Worm (Caenorhabditis elegans): ENCODE measurements around the gene F22H10.6.
A peak's percentile ranks its signal among the peaks of the same experiment; 100 is the strongest.

DNA sequence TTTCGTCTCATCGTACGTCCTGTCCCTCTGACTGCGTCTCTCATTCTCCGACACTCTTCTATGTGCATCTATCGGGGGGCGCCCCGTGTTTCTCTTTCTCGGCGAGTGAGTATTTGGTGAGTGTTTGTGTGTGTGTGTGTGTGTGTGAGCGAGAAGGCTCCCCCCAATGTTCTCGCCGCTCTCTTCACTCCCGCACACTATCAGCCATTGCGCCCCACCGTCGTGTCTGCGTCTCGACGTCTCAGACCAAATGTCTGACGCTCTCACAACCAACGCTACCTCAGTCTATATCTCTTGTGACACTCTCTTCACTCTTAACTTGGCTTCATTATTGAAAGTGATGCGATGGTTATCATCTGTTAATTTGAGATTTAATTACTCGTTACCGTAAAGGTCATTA lies 35.7 kb upstream of the F22H10.6 start:
- TF ChIP-seq nhr-12 (tag; optimal IDR thresholded peaks at IDR 0.05) = no peak
- peak; percentile 41 for TF ChIP-seq nhr-76 (tag; optimal IDR thresholded peaks at IDR 0.05)
- peak; percentile 66 for TF ChIP-seq ces-1 (GFP tag; optimal IDR thresholded peaks at IDR 0.05)
- peak; percentile 85 for TF ChIP-seq mls-2 (tag; optimal IDR thresholded peaks at IDR 0.05)
- no peak for TF ChIP-seq snpc-4 (tag; optimal IDR thresholded peaks at IDR 0.05)
- TF ChIP-seq ztf-11 (tag; optimal IDR thresholded peaks at IDR 0.05) = peak; percentile 13
- TF ChIP-seq mab-5 (tag; optimal IDR thresholded peaks at IDR 0.05) = no peak
- TF ChIP-seq unc-39 (tag; optimal IDR thresholded peaks at IDR 0.05) = no peak
- peak; percentile 52 for TF ChIP-seq blmp-1 (tag; optimal IDR thresholded peaks at IDR 0.05)
- peak; percentile 87 for TF ChIP-seq pha-4 (tag; optimal IDR thresholded peaks at IDR 0.05)
- no peak for TF ChIP-seq elt-3 (tag; optimal IDR thresholded peaks at IDR 0.05)
